Fruit fly (Drosophila melanogaster): ENCODE results near the gene GILT2.

- TF ChIP-seq Myc (optimal IDR thresholded peaks at IDR 0.05) = no peak
- TF ChIP-seq psq (optimal IDR thresholded peaks at IDR 0.05) = no peak
- no peak for TF ChIP-seq h (optimal IDR thresholded peaks at IDR 0.05)
Observed at dm6 chr3R:23698835-23699234, 20.1 kb downstream of the GILT2 start, which contains the start of gene prt.

All from Kc167 (cell line).